Fruit fly (Drosophila melanogaster) whole organism, wandering third instar larva: ENCODE measurements around the gene Atg4b.

ENCODE experiments used
- Dfd ChIP-seq: fragments of >200 bp; optimal IDR thresholded peaks from 2 replicates; lab custom pipeline; 2017; ENCODE audit warnings: missing biosample characterization, missing genetic modification characterization
- GATAd ChIP-seq: sonication (Bioruptor generic); optimal IDR thresholded peaks from 2 replicates; lab custom pipeline; 2016; ENCODE audit warnings: missing biosample characterization, missing genetic modification characterization
- Hr78 ChIP-seq: fragments of >200 bp; optimal IDR thresholded peaks from 2 replicates; lab custom pipeline; 2017; ENCODE audit warnings: missing biosample characterization, missing genetic modification characterization
- Jra ChIP-seq: sonication (Bioruptor generic); optimal IDR thresholded peaks from 2 replicates; lab custom pipeline; 2016; ENCODE audit warnings: missing biosample characterization, missing genetic modification characterization
- Mio ChIP-seq: sonication (Bioruptor generic); optimal IDR thresholded peaks from 2 replicates; lab custom pipeline; 2016; ENCODE audit warnings: missing biosample characterization, missing genetic modification characterization
- Myc ChIP-seq: fragments of >200 bp; optimal IDR thresholded peaks from 2 replicates; lab custom pipeline; 2017
- jim ChIP-seq: fragments of 175-275, 200-325 bp; sonication (Bioruptor generic); optimal IDR thresholded peaks from 2 replicates; lab custom pipeline; 2016; ENCODE audit warnings: missing biosample characterization, mild to moderate bottlenecking, missing genetic modification characterization
- lola ChIP-seq: fragments of >200 bp; optimal IDR thresholded peaks from 2 replicates; lab custom pipeline; 2017; ENCODE audit warnings: missing biosample characterization, missing genetic modification characterization
- pan ChIP-seq: fragments of >200 bp; optimal IDR thresholded peaks from 2 replicates; lab custom pipeline; 2017
- psq ChIP-seq: fragments of 200-800 bp; sonication (Bioruptor generic); optimal IDR thresholded peaks from 3 replicates; lab custom pipeline; 2017; ENCODE audit warnings: missing biosample characterization, mild to moderate bottlenecking, missing genetic modification characterization, moderate library complexity
- tai ChIP-seq: sonication (Bioruptor generic); optimal IDR thresholded peaks from 2 replicates; lab custom pipeline; 2016; ENCODE audit warnings: missing biosample characterization, missing genetic modification characterization

dm6 chr3R:15310695-15311094, 46.0 kb downstream of the Atg4b start:
- TF ChIP-seq Jra (GFP tag; lab: Kevin White, UChicago) (no peak), Mio (GFP tag; lab: Kevin White, UChicago) (no peak), pan (lab: Kevin White, UChicago) (no peak), Hr78 (GFP tag; lab: Kevin White, UChicago) (no peak), tai (GFP tag; lab: Kevin White, UChicago) (no peak), lola (no peak), Myc (no peak), jim (GFP tag; lab: Kevin White, UChicago) (no peak), GATAd (no peak), Dfd (no peak), psq (GFP tag; lab: Kevin White, UChicago) (no peak)
